Fruit fly (Drosophila melanogaster) whole organism, embryonic: ENCODE results near the gene beat-IIb.

Experiments used
- CG10654 ChIP-seq: fragments of 200-800 bp; sonication (Bioruptor generic); optimal IDR thresholded peaks from 2 replicates; lab custom pipeline; 2016; ENCODE audit warnings: missing biosample characterization, missing genetic modification characterization
- CG11504 ChIP-seq: fragments of 200-800 bp; sonication (Bioruptor generic); optimal IDR thresholded peaks from 3 replicates; lab custom pipeline; 2019; ENCODE audit warnings: missing biosample characterization, mild to moderate bottlenecking, missing genetic modification characterization, moderate library complexity
- CG14050 ChIP-seq: fragments of 200-800 bp; sonication (Bioruptor generic); IDR thresholded peaks from 3 replicates; pipeline ENCODE4 v1.3.6; 2022; ENCODE audit warnings: missing biosample characterization, missing genetic modification characterization
- CG17186 ChIP-seq: fragments of 200-800 bp; sonication (Bioruptor generic); optimal IDR thresholded peaks from 3 replicates; lab custom pipeline; 2017; ENCODE audit warnings: missing biosample characterization, missing genetic modification reagents, missing genetic modification characterization
- CG17328 ChIP-seq: fragments of 200-800 bp; sonication (Bioruptor generic); IDR thresholded peaks from 2 replicates; pipeline ENCODE4 v1.3.6; 2022; ENCODE audit warnings: missing biosample characterization, missing genetic modification characterization
- CG2199 ChIP-seq: fragments of 200-800 bp; sonication (Bioruptor generic); IDR thresholded peaks from 3 replicates; pipeline ENCODE4 v1.3.6; 2022; ENCODE audit warnings: missing biosample characterization, missing genetic modification characterization
- CG34224 ChIP-seq: fragments of 200-800 bp; sonication (Bioruptor generic); IDR thresholded peaks from 3 replicates; pipeline ENCODE4 v1.3.6; 2022; ENCODE audit warnings: missing biosample characterization, missing genetic modification characterization; ENCODE audit not compliant: partially characterized antibody
- CG34376 ChIP-seq: fragments of 200-800 bp; sonication (Bioruptor generic); optimal IDR thresholded peaks from 2 replicates; lab custom pipeline; 2018; ENCODE audit warnings: missing biosample characterization, mild to moderate bottlenecking, missing genetic modification characterization
- CG34422 ChIP-seq: fragments of 200-800 bp; sonication (Bioruptor generic); IDR thresholded peaks from 3 replicates; pipeline ENCODE4 v1.3.6; 2022; ENCODE audit warnings: missing biosample characterization, missing genetic modification characterization
- CG4360 ChIP-seq: fragments of 200-800 bp; sonication (Bioruptor generic); IDR thresholded peaks from 2 replicates; pipeline ENCODE4 v1.3.6; 2022; ENCODE audit warnings: missing biosample characterization, missing genetic modification characterization
- CG43689 ChIP-seq: fragments of 200-800 bp; sonication (Bioruptor generic); IDR thresholded peaks from 2 replicates; pipeline ENCODE4 v1.3.6; 2022; ENCODE audit warnings: missing biosample characterization, missing genetic modification characterization
- CG4617 ChIP-seq: fragments of 200-800 bp; sonication (Bioruptor generic); optimal IDR thresholded peaks from 3 replicates; lab custom pipeline; 2016; ENCODE audit warnings: missing biosample characterization, missing genetic modification characterization, borderline replicate concordance
- CG6683 ChIP-seq: fragments of 200-800 bp; sonication (Bioruptor generic); optimal IDR thresholded peaks from 2 replicates; lab custom pipeline; 2017; ENCODE audit warnings: missing biosample characterization, mild to moderate bottlenecking, missing genetic modification characterization, missing genetic modification reagents
- CG6813 ChIP-seq: fragments of 200-800 bp; sonication (Bioruptor generic); optimal IDR thresholded peaks from 2 replicates; lab custom pipeline; 2017; ENCODE audit warnings: missing biosample characterization, missing genetic modification characterization, mild to moderate bottlenecking, moderate library complexity, missing genetic modification reagents
- CTCF ChIP-seq: fragments of 200-800 bp; sonication (Bioruptor generic); optimal IDR thresholded peaks from 2 replicates; lab custom pipeline; 2017; ENCODE audit warnings: missing biosample characterization, mild to moderate bottlenecking, missing genetic modification characterization, moderate library complexity
- Deaf1 ChIP-seq: fragments of 200-800 bp; optimal IDR thresholded peaks from 3 replicates; lab custom pipeline; 2019; ENCODE audit warnings: missing biosample characterization, mild to moderate bottlenecking, missing genetic modification characterization, moderate library complexity
- Ets65A ChIP-seq: fragments of 200-800 bp; sonication (Bioruptor generic); peaks from one replicate; lab custom pipeline; 2016; ENCODE audit warnings: missing biosample characterization, missing genetic modification characterization
- Jarid2 ChIP-seq: fragments of 200-800 bp; sonication (Bioruptor generic); optimal IDR thresholded peaks from 3 replicates; lab custom pipeline; 2017; ENCODE audit warnings: mild to moderate bottlenecking, missing biosample characterization, missing genetic modification reagents, missing genetic modification characterization
- NC2α ChIP-seq: fragments of 200-800 bp; sonication (Bioruptor generic); optimal IDR thresholded peaks from 2 replicates; lab custom pipeline; 2016; ENCODE audit warnings: missing biosample characterization, missing genetic modification characterization
- NC2β ChIP-seq: fragments of 200-800 bp; sonication (Bioruptor generic); optimal IDR thresholded peaks from 2 replicates; lab custom pipeline; 2016; ENCODE audit warnings: missing biosample characterization, missing genetic modification characterization
- Poxn ChIP-seq: fragments of 200-800 bp; sonication (Bioruptor generic); IDR thresholded peaks from 2 replicates; pipeline ENCODE4 v1.3.6; 2022; ENCODE audit warnings: missing biosample characterization, missing genetic modification characterization
- Trl ChIP-seq, 3 experiments: fragments of >200 bp in 2 of 3; fragments of 200-800 bp in 1 of 3; sonication (Bioruptor generic) in 1 of 3; optimal IDR thresholded peaks; 2 replicates in 1 of 3; 3 replicates in 2 of 3; lab custom pipeline; 2016 to 2017; ENCODE audit warnings: missing biosample characterization in 1 of 3, missing genetic modification characterization in 1 of 3
- YL-1 ChIP-seq: fragments of 200-800 bp; sonication (Bioruptor generic); optimal IDR thresholded peaks from 3 replicates; lab custom pipeline; 2017; ENCODE audit warnings: missing biosample characterization, mild to moderate bottlenecking, missing genetic modification characterization
- abd-A ChIP-seq: fragments of 200-800 bp; sonication (Bioruptor generic); optimal IDR thresholded peaks from 3 replicates; lab custom pipeline; 2019; ENCODE audit warnings: missing biosample characterization, mild to moderate bottlenecking, missing genetic modification characterization, moderate library complexity
- ato ChIP-seq: fragments of 200-800 bp; sonication (Bioruptor generic); IDR thresholded peaks from 2 replicates; pipeline ENCODE4 v1.3.6; 2022; ENCODE audit warnings: missing biosample characterization, missing genetic modification characterization; ENCODE audit not compliant: partially characterized antibody
- bigmax ChIP-seq: fragments of 200-800 bp; sonication (Bioruptor generic); optimal IDR thresholded peaks from 2 replicates; lab custom pipeline; 2018; ENCODE audit warnings: missing biosample characterization, mild to moderate bottlenecking, missing genetic modification characterization
- caup ChIP-seq: fragments of 200-800 bp; sonication (Bioruptor generic); optimal IDR thresholded peaks from 3 replicates; lab custom pipeline; 2017; ENCODE audit warnings: missing biosample characterization, mild to moderate bottlenecking, missing genetic modification characterization, moderate library complexity; ENCODE audit not compliant: severe bottlenecking
- chn ChIP-seq: fragments of 200-800 bp; sonication (Bioruptor generic); optimal IDR thresholded peaks from 2 replicates; lab custom pipeline; 2016; ENCODE audit warnings: missing biosample characterization, missing genetic modification characterization
- fu2 ChIP-seq: fragments of 200-800 bp; sonication (Bioruptor generic); optimal IDR thresholded peaks from 2 replicates; lab custom pipeline; 2016; ENCODE audit warnings: missing biosample characterization, missing genetic modification characterization
- maf-S ChIP-seq: fragments of 200-800 bp; sonication (Bioruptor generic); optimal IDR thresholded peaks from 2 replicates; lab custom pipeline; 2016; ENCODE audit warnings: missing biosample characterization, missing genetic modification characterization
- sens ChIP-seq: fragments of 200-800 bp; sonication (Bioruptor generic); peaks from one replicate; lab custom pipeline; 2016; ENCODE audit warnings: missing biosample characterization, missing genetic modification characterization
- sim ChIP-seq: fragments of 200-800 bp; sonication (Bioruptor generic); IDR thresholded peaks from 2 replicates; pipeline ENCODE4 v1.3.6; 2022; ENCODE audit warnings: missing biosample characterization, missing genetic modification characterization
- slp2 ChIP-seq: fragments of 200-800 bp; sonication (Bioruptor generic); optimal IDR thresholded peaks from 2 replicates; lab custom pipeline; 2016; ENCODE audit warnings: missing biosample characterization, missing genetic modification characterization
- sna ChIP-seq: fragments of 200-800 bp; sonication (Bioruptor generic); IDR thresholded peaks from 2 replicates; pipeline ENCODE4 v1.3.6; 2022; ENCODE audit warnings: missing biosample characterization, missing genetic modification characterization; ENCODE audit not compliant: partially characterized antibody
- tio ChIP-seq: fragments of 200-800 bp; sonication (Bioruptor generic); optimal IDR thresholded peaks from 2 replicates; lab custom pipeline; 2017; ENCODE audit warnings: missing biosample characterization, missing genetic modification characterization, inconsistent platforms
- trem ChIP-seq: fragments of 200-800 bp; optimal IDR thresholded peaks from 3 replicates; lab custom pipeline; 2019; ENCODE audit warnings: missing biosample characterization, mild to moderate bottlenecking, missing genetic modification characterization, moderate library complexity
- unc-4 ChIP-seq: fragments of 200-800 bp; sonication (Bioruptor generic); IDR thresholded peaks from 2 replicates; pipeline ENCODE4 v1.3.6; 2022; ENCODE audit warnings: missing biosample characterization, missing genetic modification characterization; ENCODE audit not compliant: partially characterized antibody

The beat-IIb gene

dm6 chr3R:17264949-17265348, at the start of gene beat-IIb, which contains the start of gene CG44257:
Gene beat-IIb (minus strand): TSS chr3R:17265049.
Gene CG44257 (plus strand): TSS chr3R:17265278.
- peak in 1 of 2 experiments; percentile 46 for TF ChIP-seq Trl (optimal IDR thresholded peaks at IDR 0.05; lab: Kevin White, UChicago)
- no peak for TF ChIP-seq Trl (GFP tag; optimal IDR thresholded peaks at IDR 0.05; lab: Kevin White, UChicago)
- TF ChIP-seq chn (GFP tag; lab: Kevin White, UChicago): no peak
- TF ChIP-seq Deaf1 (tag; lab: Kevin White, UChicago): peak; percentile 88
- TF ChIP-seq slp2 (GFP tag; lab: Kevin White, UChicago): no peak

dm6 chr3R:17289059-17289458, 24.2 kb upstream of the beat-IIb start:
- peak; percentile 70 for TF ChIP-seq Ets65A
- no peak for TF ChIP-seq YL-1 (GFP tag; lab: Kevin White, UChicago)
- TF ChIP-seq unc-4: no peak
- peak; percentile 58 for TF ChIP-seq abd-A (tag; lab: Kevin White, UChicago)
- TF ChIP-seq, all 482 proteins: peak for 2

dm6 chr3R:17284348-17284747, 19.5 kb upstream of the beat-IIb start, which contains the start of gene CG31419:
Gene CG31419 (plus strand): TSS chr3R:17284648.
- TF ChIP-seq NC2α (GFP tag; lab: Kevin White, UChicago) (no peak), caup (GFP tag; lab: Kevin White, UChicago) (no peak), CG34422 (GFP tag; lab: Robert Waterston, UW) (no peak)

- TF ChIP-seq maf-S: no peak
- TF ChIP-seq CTCF (GFP tag; lab: Kevin White, UChicago): no peak
- TF ChIP-seq CG6683: no peak
- TF ChIP-seq ato (GFP tag; lab: Robert Waterston, UW): no peak
These were observed 18.6 kb upstream of the beat-IIb start, which contains the start of gene CG31418 for dm6 chr3R:17283495-17283894. Gene CG31418 (plus strand): TSS chr3R:17283795.

dm6 chr3R:17254029-17254428, 10.8 kb downstream of the beat-IIb start, which contains the start of gene CG44259:
Gene CG44259 (minus strand): TSS chr3R:17254129.
- no peak for TF ChIP-seq CG34224
- no peak for TF ChIP-seq Poxn
- no peak for TF ChIP-seq fu2
- no peak for TF ChIP-seq NC2β (GFP tag; lab: Kevin White, UChicago)

- TF ChIP-seq bigmax (no peak), sens (peak; percentile 51)
These were observed 13.6 kb downstream of the beat-IIb start for dm6 chr3R:17251271-17251670.

- TF ChIP-seq CG6813 (GFP tag; lab: Kevin White, UChicago) (no peak), CG11504 (tag; lab: Kevin White, UChicago) (peak; percentile 95), CG4360 (GFP tag; lab: Robert Waterston, UW) (peak; percentile 75), sens (peak; percentile 11), CG34376 (GFP tag; lab: Kevin White, UChicago) (no peak)
- TF ChIP-seq, all 482 proteins: peak for 3
These were observed 15.6 kb downstream of the beat-IIb start for dm6 chr3R:17249233-17249632.

- TF ChIP-seq CG14050 (GFP tag; lab: Robert Waterston, UW): no peak
- TF ChIP-seq CG17186 (GFP tag; lab: Kevin White, UChicago): no peak
- no peak for TF ChIP-seq trem (tag; lab: Kevin White, UChicago)
- no peak for TF ChIP-seq CG4617 (GFP tag; lab: Kevin White, UChicago)
- TF ChIP-seq sna (GFP tag; lab: Robert Waterston, UW): no peak
- 0 out of 3 replicates have a peak, but pooled peaks have one; percentile 20 for TF ChIP-seq CG2199 (GFP tag; lab: Robert Waterston, UW)
- TF ChIP-seq Jarid2 (GFP tag; lab: Kevin White, UChicago): peak; percentile 19
- TF ChIP-seq CG43689 (GFP tag; lab: Robert Waterston, UW): no peak
- no peak for TF ChIP-seq tio (GFP tag; lab: Kevin White, UChicago)
- TF ChIP-seq CG10654 (GFP tag; lab: Kevin White, UChicago): no peak
- no peak for TF ChIP-seq CG17328 (GFP tag; lab: Robert Waterston, UW)
- peak; percentile 99 for TF ChIP-seq CG11504 (tag; lab: Kevin White, UChicago)
- TF ChIP-seq sim (GFP tag; lab: Robert Waterston, UW): no peak
These were observed 17.1 kb downstream of the beat-IIb start for dm6 chr3R:17247699-17248098.
